Fruit fly (Drosophila melanogaster) whole organism, embryonic: ENCODE data around the gene Cln7.

ENCODE experiments used
- ATbp ChIP-seq: fragments of 200-800 bp; sonication (Bioruptor generic); optimal IDR thresholded peaks from 2 replicates; lab custom pipeline; 2017; ENCODE audit warnings: missing biosample characterization, mild to moderate bottlenecking, missing genetic modification characterization, missing genetic modification reagents
- CG1024 ChIP-seq: fragments of 200-800 bp; sonication (Bioruptor generic); IDR thresholded peaks from 2 replicates; pipeline ENCODE4 v1.3.6; 2022; ENCODE audit warnings: missing biosample characterization, missing genetic modification characterization
- CG10431 ChIP-seq: fragments of 200-800 bp; sonication (Bioruptor generic); optimal IDR thresholded peaks from 3 replicates; lab custom pipeline; 2018; ENCODE audit warnings: missing biosample characterization, mild to moderate bottlenecking, missing genetic modification characterization
- CG11723 ChIP-seq: fragments of 200-800 bp; sonication (Bioruptor generic); optimal IDR thresholded peaks from 2 replicates; lab custom pipeline; 2017; ENCODE audit warnings: missing biosample characterization, mild to moderate bottlenecking, missing genetic modification characterization
- CG12769 ChIP-seq: fragments of 200-800 bp; sonication (Bioruptor generic); optimal IDR thresholded peaks from 2 replicates; lab custom pipeline; 2019; ENCODE audit warnings: missing biosample characterization, mild to moderate bottlenecking, missing genetic modification characterization, moderate library complexity
- CG13775 ChIP-seq: fragments of 200-800 bp; sonication (Bioruptor generic); optimal IDR thresholded peaks from 3 replicates; lab custom pipeline; 2017; ENCODE audit warnings: missing biosample characterization, mild to moderate bottlenecking, missing genetic modification characterization
- CG15269 ChIP-seq: fragments of 200-800 bp; sonication (Bioruptor generic); optimal IDR thresholded peaks from 2 replicates; lab custom pipeline; 2018; ENCODE audit warnings: missing biosample characterization, mild to moderate bottlenecking, missing genetic modification characterization, moderate library complexity
- CG1832 ChIP-seq: fragments of 200-800 bp; sonication (Bioruptor generic); optimal IDR thresholded peaks from 2 replicates; lab custom pipeline; 2017; ENCODE audit warnings: missing biosample characterization, mild to moderate bottlenecking, missing genetic modification characterization, inconsistent platforms
- CG2120 ChIP-seq: fragments of 200-800 bp; sonication (Bioruptor generic); optimal IDR thresholded peaks from 3 replicates; lab custom pipeline; 2016; ENCODE audit warnings: missing biosample characterization, missing genetic modification characterization
- CG32532 ChIP-seq: fragments of 200-800 bp; sonication (Bioruptor generic); IDR thresholded peaks from 2 replicates; pipeline ENCODE4 v1.3.6; 2022; ENCODE audit warnings: missing biosample characterization, missing genetic modification characterization
- CG33557 ChIP-seq: fragments of 200-800 bp; sonication (Bioruptor generic); optimal IDR thresholded peaks from 2 replicates; lab custom pipeline; 2019; ENCODE audit warnings: missing biosample characterization, mild to moderate bottlenecking, missing genetic modification characterization, moderate library complexity
- CG3995 ChIP-seq: fragments of 200-800 bp; sonication (Bioruptor generic); optimal IDR thresholded peaks from 3 replicates; lab custom pipeline; 2016; ENCODE audit warnings: missing biosample characterization, missing genetic modification characterization
- CG4404 ChIP-seq: fragments of 200-800 bp; sonication (Bioruptor generic); IDR thresholded peaks from 2 replicates; pipeline ENCODE4 v1.3.6; 2022; ENCODE audit warnings: missing biosample characterization, missing genetic modification characterization
- CG6813 ChIP-seq: fragments of 200-800 bp; sonication (Bioruptor generic); optimal IDR thresholded peaks from 2 replicates; lab custom pipeline; 2017; ENCODE audit warnings: missing biosample characterization, missing genetic modification characterization, mild to moderate bottlenecking, moderate library complexity, missing genetic modification reagents
- CG7357 ChIP-seq: fragments of 200-800 bp; sonication (Bioruptor generic); IDR thresholded peaks from 3 replicates; pipeline ENCODE4 v1.3.6; 2022; ENCODE audit warnings: missing biosample characterization, missing genetic modification characterization
- CkIIα-i1 ChIP-seq: fragments of 200-800 bp; sonication (Bioruptor generic); IDR thresholded peaks from 2 replicates; pipeline ENCODE4 v1.3.6; 2022; ENCODE audit warnings: missing biosample characterization, missing genetic modification characterization
- D19B ChIP-seq: fragments of 200-800 bp; sonication (Bioruptor generic); optimal IDR thresholded peaks from 2 replicates; lab custom pipeline; 2017; ENCODE audit warnings: missing biosample characterization, mild to moderate bottlenecking, missing genetic modification characterization
- Dad ChIP-seq: fragments of 200-800 bp; sonication (Bioruptor generic); optimal IDR thresholded peaks from 3 replicates; lab custom pipeline; 2016; ENCODE audit warnings: missing biosample characterization, missing genetic modification characterization
- Drgx ChIP-seq: fragments of 200-800 bp; sonication (Bioruptor generic); IDR thresholded peaks from 2 replicates; pipeline ENCODE4 v1.3.6; 2022; ENCODE audit warnings: missing biosample characterization, missing genetic modification characterization
- Fer1 ChIP-seq: fragments of 200-800 bp; sonication (Bioruptor generic); optimal IDR thresholded peaks from 2 replicates; lab custom pipeline; 2017; ENCODE audit warnings: missing biosample characterization, mild to moderate bottlenecking, missing genetic modification characterization
- Fer2 ChIP-seq: fragments of 200-800 bp; sonication (Bioruptor generic); optimal IDR thresholded peaks from 2 replicates; lab custom pipeline; 2018; ENCODE audit warnings: missing biosample characterization, mild to moderate bottlenecking, missing genetic modification characterization, moderate library complexity
- HLH3B ChIP-seq: fragments of 200-800 bp; sonication (Bioruptor generic); IDR thresholded peaks from 2 replicates; pipeline ENCODE4 v1.3.6; 2022; ENCODE audit warnings: missing biosample characterization, missing genetic modification characterization
- Lhr ChIP-seq: fragments of 200-800 bp; sonication (Bioruptor generic); optimal IDR thresholded peaks from 3 replicates; lab custom pipeline; 2017; ENCODE audit warnings: mild to moderate bottlenecking, missing biosample characterization, missing genetic modification reagents, missing genetic modification characterization
- Med ChIP-seq: fragments of 200-800 bp; sonication (Bioruptor generic); peaks from one replicate; lab custom pipeline; 2016; ENCODE audit warnings: missing biosample characterization, missing genetic modification characterization, mild to moderate bottlenecking, inconsistent platforms, moderate library complexity
- Nf-YB ChIP-seq: fragments of 200-800 bp; sonication (Bioruptor generic); optimal IDR thresholded peaks from 3 replicates; lab custom pipeline; 2019; ENCODE audit warnings: missing biosample characterization, mild to moderate bottlenecking, missing genetic modification characterization, moderate library complexity
- Rfx ChIP-seq: fragments of 200-800 bp; sonication (Bioruptor generic); IDR thresholded peaks from 2 replicates; pipeline ENCODE4 v1.3.6; 2022; ENCODE audit warnings: missing biosample characterization, missing genetic modification characterization
- Rx ChIP-seq: fragments of 200-800 bp; sonication (Bioruptor generic); IDR thresholded peaks from 2 replicates; pipeline ENCODE4 v1.3.6; 2022; ENCODE audit warnings: missing biosample characterization, missing genetic modification characterization
- ap ChIP-seq: fragments of 200-800 bp; sonication (Bioruptor generic); IDR thresholded peaks from 2 replicates; pipeline ENCODE4 v1.3.6; 2022; ENCODE audit warnings: missing biosample characterization, missing genetic modification characterization
- bbx ChIP-seq: fragments of 200-800 bp; sonication (Bioruptor generic); IDR thresholded peaks from 2 replicates; pipeline ENCODE4 v1.3.6; 2022; ENCODE audit warnings: missing biosample characterization, missing genetic modification characterization; ENCODE audit not compliant: partially characterized antibody
- bowl ChIP-seq: fragments of 200-800 bp; sonication (Bioruptor generic); IDR thresholded peaks from 2 replicates; pipeline ENCODE4 v1.3.6; 2022; ENCODE audit warnings: missing biosample characterization, missing genetic modification characterization
- br ChIP-seq: fragments of >200 bp; optimal IDR thresholded peaks from 2 replicates; lab custom pipeline; 2017
- btn ChIP-seq: fragments of 200-800 bp; sonication (Bioruptor generic); optimal IDR thresholded peaks from 2 replicates; lab custom pipeline; 2016; ENCODE audit warnings: missing biosample characterization, missing genetic modification characterization
- da ChIP-seq: fragments of 200-800 bp; sonication (Bioruptor generic); optimal IDR thresholded peaks from 2 replicates; lab custom pipeline; 2016; ENCODE audit warnings: missing biosample characterization, missing genetic modification characterization
- dm ChIP-seq: fragments of 200-800 bp; sonication (Bioruptor generic); optimal IDR thresholded peaks from 3 replicates; lab custom pipeline; 2016; ENCODE audit warnings: missing biosample characterization, missing genetic modification characterization
- dysf ChIP-seq: fragments of 200-800 bp; sonication (Bioruptor generic); IDR thresholded peaks from 3 replicates; pipeline ENCODE4 v1.3.6; 2022; ENCODE audit warnings: missing biosample characterization, missing genetic modification characterization
- exex ChIP-seq: fragments of 200-800 bp; sonication (Bioruptor generic); optimal IDR thresholded peaks from 4 replicates; lab custom pipeline; 2018; ENCODE audit warnings: missing biosample characterization, mild to moderate bottlenecking, missing genetic modification characterization, moderate library complexity
- fd102C ChIP-seq: fragments of 200-800 bp; sonication (Bioruptor generic); optimal IDR thresholded peaks from 2 replicates; lab custom pipeline; 2018; ENCODE audit warnings: missing biosample characterization, mild to moderate bottlenecking, missing genetic modification characterization, moderate library complexity
- gcm2 ChIP-seq: fragments of 200-800 bp; sonication (Bioruptor generic); optimal IDR thresholded peaks from 2 replicates; lab custom pipeline; 2016; ENCODE audit warnings: missing biosample characterization, missing genetic modification characterization
- h ChIP-seq: fragments of >200 bp; optimal IDR thresholded peaks from 2 replicates; lab custom pipeline; 2017
- hb ChIP-seq: fragments of 200-800 bp; sonication (Bioruptor generic); IDR thresholded peaks from 3 replicates; pipeline ENCODE4 v1.3.6; 2022; ENCODE audit warnings: missing biosample characterization, missing genetic modification characterization; ENCODE audit not compliant: partially characterized antibody
- hbn ChIP-seq: fragments of 200-800 bp; sonication (Bioruptor generic); IDR thresholded peaks from 2 replicates; pipeline ENCODE4 v1.3.6; 2022; ENCODE audit warnings: missing biosample characterization, missing genetic modification characterization; ENCODE audit not compliant: partially characterized antibody
- lab ChIP-seq: fragments of 200-800 bp; sonication (Bioruptor generic); optimal IDR thresholded peaks from 3 replicates; lab custom pipeline; 2017; ENCODE audit warnings: missing biosample characterization, missing genetic modification characterization, mild to moderate bottlenecking, moderate library complexity, missing genetic modification reagents
- onecut ChIP-seq: fragments of 200-800 bp; sonication (Bioruptor generic); IDR thresholded peaks from 2 replicates; pipeline ENCODE4 v1.3.6; 2022; ENCODE audit warnings: missing biosample characterization, missing genetic modification characterization
- slp2 ChIP-seq: fragments of 200-800 bp; sonication (Bioruptor generic); optimal IDR thresholded peaks from 2 replicates; lab custom pipeline; 2016; ENCODE audit warnings: missing biosample characterization, missing genetic modification characterization
- tio ChIP-seq: fragments of 200-800 bp; sonication (Bioruptor generic); optimal IDR thresholded peaks from 2 replicates; lab custom pipeline; 2017; ENCODE audit warnings: missing biosample characterization, missing genetic modification characterization, inconsistent platforms
- tll ChIP-seq, 2 experiments: fragments of 200-800 bp in 1 of 2; fragments of >200 bp in 1 of 2; sonication (Bioruptor generic) in 1 of 2; optimal IDR thresholded peaks; 2 replicates each; lab custom pipeline; 2017 to 2019; ENCODE audit warnings: missing biosample characterization in 2 of 2, missing genetic modification characterization in 2 of 2, mild to moderate bottlenecking in 1 of 2, moderate library complexity in 1 of 2
- tna ChIP-seq: fragments of 200-800 bp; sonication (Bioruptor generic); IDR thresholded peaks from 2 replicates; pipeline ENCODE4 v1.3.6; 2022; ENCODE audit warnings: missing biosample characterization, missing genetic modification characterization; ENCODE audit not compliant: partially characterized antibody
- tx ChIP-seq: fragments of 200-800 bp; sonication (Bioruptor generic); optimal IDR thresholded peaks from 2 replicates; lab custom pipeline; 2016; ENCODE audit warnings: missing biosample characterization, missing genetic modification characterization
- unpg ChIP-seq: fragments of 200-800 bp; sonication (Bioruptor generic); optimal IDR thresholded peaks from 3 replicates; lab custom pipeline; 2018; ENCODE audit warnings: missing biosample characterization, mild to moderate bottlenecking, missing genetic modification characterization, moderate library complexity
- vvl ChIP-seq: fragments of 200-800 bp; sonication (Bioruptor generic); IDR thresholded peaks from 2 replicates; pipeline ENCODE4 v1.3.6; 2022; ENCODE audit warnings: missing biosample characterization, missing genetic modification characterization
- zfh1 ChIP-seq: fragments of 200-800 bp; sonication (Bioruptor generic); IDR thresholded peaks from 3 replicates; pipeline ENCODE4 v1.3.6; 2022; ENCODE audit warnings: missing biosample characterization, missing genetic modification characterization

The Cln7 gene

DNA sequence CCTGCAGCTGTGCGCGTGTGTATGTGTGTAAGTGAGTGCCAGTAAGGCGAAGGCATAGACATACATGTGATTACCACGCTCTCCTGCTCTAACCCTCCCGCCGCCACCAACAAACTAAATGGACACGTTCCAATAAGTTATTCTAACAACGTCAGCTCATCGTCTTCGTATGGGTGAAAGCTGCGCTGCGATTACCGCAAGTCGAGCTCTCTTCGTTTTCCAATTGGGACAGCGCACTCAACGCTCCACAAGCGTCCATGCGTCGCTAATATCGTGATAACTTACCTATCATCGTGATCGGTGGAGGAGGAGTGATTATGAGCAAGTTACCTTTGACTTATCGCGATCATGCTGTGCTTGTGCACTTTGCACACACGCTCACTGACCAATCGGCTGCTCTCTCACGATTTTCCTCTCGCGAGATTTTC, 16.1 kb upstream of the Cln7 start (continued):
- peak; percentile 22 for TF ChIP-seq CG1832 (GFP tag; lab: Kevin White, UChicago)
- TF ChIP-seq h: no peak
- peak; percentile 71 for TF ChIP-seq onecut (GFP tag; lab: Robert Waterston, UW)
- TF ChIP-seq Rfx (GFP tag; lab: Robert Waterston, UW): 0 out of 2 replicates have a peak, but pooled peaks have one; percentile 25
- TF ChIP-seq unpg (GFP tag; lab: Kevin White, UChicago): peak; percentile 9
- no peak for TF ChIP-seq Rx (GFP tag; lab: Robert Waterston, UW)
- no peak for TF ChIP-seq bowl (GFP tag; lab: Robert Waterston, UW)
- TF ChIP-seq CG3995 (GFP tag; lab: Kevin White, UChicago): peak; percentile 75
- TF ChIP-seq dm (GFP tag; lab: Kevin White, UChicago): peak; percentile 8
- peak; percentile 62 for TF ChIP-seq Drgx
- no peak for TF ChIP-seq gcm2 (GFP tag; lab: Kevin White, UChicago)
- TF ChIP-seq bbx (GFP tag; lab: Robert Waterston, UW): peak; percentile 16; the same call in 1 of the 2 replicates
- no peak for TF ChIP-seq hb (GFP tag; lab: Robert Waterston, UW)
- no peak for TF ChIP-seq slp2 (GFP tag; lab: Kevin White, UChicago)
- TF ChIP-seq btn: no peak
- TF ChIP-seq tx (GFP tag; lab: Kevin White, UChicago): no peak
- TF ChIP-seq da (GFP tag; lab: Kevin White, UChicago): no peak
- no peak for TF ChIP-seq fd102C (GFP tag; lab: Kevin White, UChicago)
- peak; percentile 99 for TF ChIP-seq CG10431 (GFP tag; lab: Kevin White, UChicago)
- TF ChIP-seq CG6813 (GFP tag; lab: Kevin White, UChicago): peak; percentile 18
- no peak for TF ChIP-seq Fer2 (tag; lab: Kevin White, UChicago)
- TF ChIP-seq Fer1: peak; percentile 18
- peak; percentile 75 for TF ChIP-seq Med (GFP tag; lab: Kevin White, UChicago)
- TF ChIP-seq zfh1 (GFP tag; lab: Robert Waterston, UW): 0 out of 3 replicates have a peak, but pooled peaks have one; percentile 38
- peak; percentile 33; the same call in 1 of the 3 replicates for TF ChIP-seq dysf (GFP tag; lab: Robert Waterston, UW)
- TF ChIP-seq CG2120 (GFP tag; lab: Kevin White, UChicago): no peak
- no peak for TF ChIP-seq tio
- TF ChIP-seq CG12769 (tag; lab: Kevin White, UChicago): peak; percentile 51
- no peak for TF ChIP-seq tna (GFP tag; lab: Robert Waterston, UW)
- TF ChIP-seq CG4404 (GFP tag; lab: Robert Waterston, UW): no peak
- peak; percentile 46; the same call in 1 of the 2 replicates for TF ChIP-seq CG1024
- TF ChIP-seq Dad (GFP tag; lab: Kevin White, UChicago): peak; percentile 23
- no peak for TF ChIP-seq CG13775
- TF ChIP-seq HLH3B (GFP tag; lab: Robert Waterston, UW): peak; percentile 58; the same call in 1 of the 2 replicates
- peak; percentile 64; the same call in 1 of the 2 replicates for TF ChIP-seq vvl (GFP tag; lab: Robert Waterston, UW)
- no peak for TF ChIP-seq Lhr (GFP tag; lab: Kevin White, UChicago)
- TF ChIP-seq CG32532 (GFP tag; lab: Robert Waterston, UW): no peak
- no peak for TF ChIP-seq ap
- TF ChIP-seq CG7357 (GFP tag; lab: Robert Waterston, UW): no peak
- peak; percentile 29 for TF ChIP-seq Nf-YB (GFP tag; lab: Kevin White, UChicago)
- TF ChIP-seq lab: peak; percentile 77
- no peak for TF ChIP-seq CG33557
- TF ChIP-seq br (lab: Kevin White, UChicago): no peak
- no peak for TF ChIP-seq ATbp (GFP tag; lab: Kevin White, UChicago)
- TF ChIP-seq exex (tag; lab: Kevin White, UChicago): peak; percentile 71
- TF ChIP-seq CkIIα-i1: no peak
- no peak for TF ChIP-seq D19B (GFP tag; lab: Kevin White, UChicago)
- no peak for TF ChIP-seq tll (GFP tag; optimal IDR thresholded peaks at IDR 0.05; lab: Kevin White, UChicago)
- TF ChIP-seq CG15269 (tag; lab: Kevin White, UChicago): peak; percentile 8
- TF ChIP-seq CG11723 (GFP tag; lab: Kevin White, UChicago): no peak
- TF ChIP-seq hbn (GFP tag; lab: Robert Waterston, UW): no peak
